Worm (Caenorhabditis elegans) whole organism, L4 larva: ENCODE data around the gene srz-56.
"Not testable (repeated sequence)": the region's sequence is repeated elsewhere in the genome, so short reads cannot be mapped to it uniquely, and the experiment has no call there.

Experiments used
- F10B5.3 ChIP-seq: sonication (generic microtip); optimal IDR thresholded peaks from 2 replicates; lab custom pipeline; 2016; ENCODE audit warnings: mild to moderate bottlenecking, missing genetic modification characterization, missing compliant biosample characterization
- F26F4.8 ChIP-seq: fragments of 200-800 bp; sonication (Bioruptor generic); conservative IDR thresholded peaks from 2 replicates; pipeline ENCODE4 v1.3.6; 2022; ENCODE audit warnings: missing genetic modification characterization, missing compliant biosample characterization
- F49E8.2 ChIP-seq: sonication (generic microtip); optimal IDR thresholded peaks from 2 replicates; lab custom pipeline; 2016; ENCODE audit warnings: missing compliant biosample characterization, mild to moderate bottlenecking, missing genetic modification characterization, borderline replicate concordance
- Y48G9A.11 ChIP-seq: fragments of 200-800 bp; sonication (Bioruptor generic); IDR thresholded peaks from 2 replicates; pipeline ENCODE4 v1.3.6; 2022; ENCODE audit warnings: missing genetic modification reagents, missing genetic modification characterization, missing compliant biosample characterization
- Y5F2A.4 ChIP-seq: fragments of 200-800 bp; sonication (Bioruptor generic); optimal IDR thresholded peaks from 2 replicates; lab custom pipeline; 2018; ENCODE audit warnings: mild to moderate bottlenecking, missing genetic modification characterization, missing compliant biosample characterization
- aha-1 ChIP-seq: fragments of 150-350 bp; peaks from one replicate; lab custom pipeline; 2014; ENCODE audit warnings: missing biosample characterization, missing genetic modification characterization
- ama-1 ChIP-seq: fragments of 150-350 bp; optimal IDR thresholded peaks from 2 replicates; lab custom pipeline; 2014; ENCODE audit warnings: inconsistent platforms, mixed read lengths
- ceh-44 ChIP-seq: fragments of 200-800 bp; sonication (Bioruptor generic); IDR thresholded peaks from 2 replicates; pipeline ENCODE4 v1.3.6; 2022; ENCODE audit warnings: missing genetic modification reagents, missing genetic modification characterization, missing compliant biosample characterization
- ceh-62 ChIP-seq: sonication (generic microtip); optimal IDR thresholded peaks from 2 replicates; lab custom pipeline; 2017; ENCODE audit warnings: missing biosample characterization, missing genetic modification characterization
- daf-16 ChIP-seq, 3 experiments: sonication (generic microtip); optimal IDR thresholded peaks; 2 replicates each; lab custom pipeline; 2016 to 2017; ENCODE audit warnings: missing genetic modification characterization in 3 of 3, missing genetic modification reagents in 3 of 3, mild to moderate bottlenecking in 2 of 3, missing compliant biosample characterization in 2 of 3, missing biosample characterization in 1 of 3, moderate library complexity in 1 of 3
- egl-43 ChIP-seq: fragments of 200-800 bp; sonication (Bioruptor generic); IDR thresholded peaks from 2 replicates; pipeline ENCODE4 v1.3.6; 2022; ENCODE audit warnings: missing genetic modification reagents, missing genetic modification characterization, missing compliant biosample characterization
- lin-13 ChIP-seq: fragments of 150-350 bp; optimal IDR thresholded peaks from 2 replicates; lab custom pipeline; 2014; ENCODE audit warnings: missing biosample characterization, missing genetic modification reagents, missing genetic modification characterization
- lin-38 ChIP-seq: fragments of 200-800 bp; sonication (Bioruptor generic); IDR thresholded peaks from 2 replicates; pipeline ENCODE4 v1.3.6; 2022; ENCODE audit warnings: missing genetic modification reagents, missing genetic modification characterization, missing compliant biosample characterization
- lir-3 ChIP-seq: sonication (generic microtip); optimal IDR thresholded peaks from 2 replicates; lab custom pipeline; 2016; ENCODE audit warnings: mild to moderate bottlenecking, missing genetic modification characterization, missing compliant biosample characterization
- madf-5 ChIP-seq, 2 experiments: fragments of 200-800 bp; sonication (Bioruptor generic); IDR thresholded peaks; 2 replicates each; pipeline ENCODE4 v1.3.6; 2022; ENCODE audit warnings: missing compliant biosample characterization in 2 of 2, missing genetic modification characterization in 2 of 2
- madf-9 ChIP-seq: fragments of 200-800 bp; sonication (Bioruptor generic); conservative IDR thresholded peaks from 2 replicates; pipeline ENCODE4 v1.3.6; 2022; ENCODE audit warnings: missing genetic modification reagents, missing genetic modification characterization, missing compliant biosample characterization
- mdl-1 ChIP-seq, 2 experiments: fragments of 150-350 bp in 1 of 2; sonication (generic microtip) in 1 of 2; optimal IDR thresholded peaks; 2 replicates each; lab custom pipeline; 2014 to 2017; ENCODE audit warnings: missing biosample characterization in 2 of 2, missing genetic modification characterization in 2 of 2
- mep-1 ChIP-seq: fragments of 150-350 bp; sonication (generic microtip); optimal IDR thresholded peaks from 3 replicates; lab custom pipeline; 2014; ENCODE audit warnings: missing biosample characterization, missing genetic modification characterization
- mes-2 ChIP-seq: sonication (generic microtip); optimal IDR thresholded peaks from 2 replicates; lab custom pipeline; 2016; ENCODE audit warnings: missing genotype, mild to moderate bottlenecking, missing genetic modification characterization, missing compliant biosample characterization; ENCODE audit not compliant: poor library complexity, severe bottlenecking
- nhr-11 ChIP-seq: fragments of 150-350 bp; optimal IDR thresholded peaks from 2 replicates; lab custom pipeline; 2014; ENCODE audit warnings: missing biosample characterization, missing genetic modification characterization
- nhr-111 ChIP-seq: fragments of 200-800 bp; sonication (Bioruptor generic); optimal IDR thresholded peaks from 2 replicates; lab custom pipeline; 2018; ENCODE audit warnings: mild to moderate bottlenecking, missing genetic modification characterization, missing compliant biosample characterization
- nhr-237 ChIP-seq: sonication (generic microtip); optimal IDR thresholded peaks from 2 replicates; lab custom pipeline; 2017; ENCODE audit warnings: missing biosample characterization, missing genetic modification characterization
- nhr-76 ChIP-seq: fragments of 150-350 bp; optimal IDR thresholded peaks from 2 replicates; lab custom pipeline; 2014; ENCODE audit warnings: missing biosample characterization, missing genetic modification characterization
- nhr-77 ChIP-seq: fragments of 150-350 bp; optimal IDR thresholded peaks from 2 replicates; lab custom pipeline; 2014; ENCODE audit warnings: missing biosample characterization, missing genetic modification characterization
- sdz-12 ChIP-seq: fragments of 200-800 bp; sonication (Bioruptor generic); optimal IDR thresholded peaks from 2 replicates; lab custom pipeline; 2018; ENCODE audit warnings: mild to moderate bottlenecking, missing genetic modification characterization, missing compliant biosample characterization
- snpc-4 ChIP-seq: fragments of 150-350 bp; optimal IDR thresholded peaks from 2 replicates; lab custom pipeline; 2014; ENCODE audit warnings: missing biosample characterization, missing genetic modification characterization
- spr-1 ChIP-seq: sonication (generic microtip); optimal IDR thresholded peaks from 2 replicates; lab custom pipeline; 2016; ENCODE audit warnings: mild to moderate bottlenecking, missing genetic modification characterization, missing compliant biosample characterization
- spr-3 ChIP-seq: fragments of 200-800 bp; sonication (Bioruptor generic); optimal IDR thresholded peaks from 2 replicates; lab custom pipeline; 2018; ENCODE audit warnings: mild to moderate bottlenecking, missing genetic modification characterization, missing compliant biosample characterization
- unc-39 ChIP-seq: sonication (generic microtip); optimal IDR thresholded peaks from 2 replicates; lab custom pipeline; 2017; ENCODE audit warnings: missing biosample characterization, missing genetic modification characterization
- zag-1 ChIP-seq: fragments of 150-350 bp; optimal IDR thresholded peaks from 2 replicates; lab custom pipeline; 2014; ENCODE audit warnings: missing biosample characterization, missing genetic modification characterization
- zfp-2 ChIP-seq: sonication (generic microtip); optimal IDR thresholded peaks from 2 replicates; lab custom pipeline; 2016; ENCODE audit warnings: mild to moderate bottlenecking, missing genetic modification characterization, missing compliant biosample characterization
- zfp-3 ChIP-seq: fragments of 200-800 bp; sonication (Bioruptor generic); conservative IDR thresholded peaks from 2 replicates; pipeline ENCODE4 v1.3.6; 2022; ENCODE audit warnings: missing genetic modification reagents, missing genetic modification characterization, missing compliant biosample characterization
- zip-11 ChIP-seq: fragments of 200-800 bp; sonication (Bioruptor generic); IDR thresholded peaks from 2 replicates; pipeline ENCODE4 v1.3.6; 2022; ENCODE audit warnings: missing genetic modification characterization, missing compliant biosample characterization
- zip-2 ChIP-seq: fragments of 150-350 bp; optimal IDR thresholded peaks from 2 replicates; lab custom pipeline; 2014; ENCODE audit warnings: missing biosample characterization, missing genetic modification characterization

The srz-56 gene

ce11 chrIII:2258863-2259262, 18.3 kb downstream of the srz-56 start, which contains the start of gene fbxa-43:
TSS of gene fbxa-43 (minus strand) at chrIII:2258963.
- no peak for TF ChIP-seq spr-1 (tag; lab: Kevin White, UChicago)
- no peak for TF ChIP-seq madf-5 (GFP tag; IDR thresholded peaks at IDR 0.05; lab: Robert Waterston, UW)
- TF ChIP-seq F26F4.8 (GFP tag; lab: Robert Waterston, UW): no peak
- TF ChIP-seq ceh-44 (GFP tag; lab: Robert Waterston, UW): no peak
- TF ChIP-seq nhr-111 (GFP tag; lab: Kevin White, UChicago): no peak
- TF ChIP-seq Y48G9A.11 (GFP tag; lab: Robert Waterston, UW): no peak
- TF ChIP-seq zfp-2 (tag; lab: Kevin White, UChicago): no peak
- TF ChIP-seq F10B5.3: no peak
- TF ChIP-seq sdz-12: no peak
- TF ChIP-seq aha-1 (tag; lab: Kevin White, UChicago): no peak
- TF ChIP-seq, all 104 proteins: peak for 0

ce11 chrIII:2259329-2259728, 18.8 kb downstream of the srz-56 start:
- TF ChIP-seq lir-3 (tag; lab: Kevin White, UChicago) (no peak), nhr-237 (tag; lab: Kevin White, UChicago) (no peak), zag-1 (tag; lab: Kevin White, UChicago) (no peak), zfp-3 (GFP tag; lab: Robert Waterston, UW) (no peak), spr-3 (GFP tag; lab: Kevin White, UChicago) (no peak), unc-39 (tag; lab: Kevin White, UChicago) (no peak), zip-2 (tag; lab: Kevin White, UChicago) (no peak), egl-43 (GFP tag; lab: Robert Waterston, UW) (no peak), F49E8.2 (tag; lab: Kevin White, UChicago) (no peak), mep-1 (tag; lab: Kevin White, UChicago) (no peak), mdl-1 (tag; optimal IDR thresholded peaks at IDR 0.05; lab: Kevin White, UChicago) (no peak), ama-1 (lab: Kevin White, UChicago) (no peak), F26F4.8 (GFP tag; lab: Robert Waterston, UW) (no peak), lin-38 (GFP tag; lab: Robert Waterston, UW) (no peak)

- not testable (repeated sequence) for TF ChIP-seq snpc-4 (tag; lab: Kevin White, UChicago); nhr-76 (tag; lab: Kevin White, UChicago); lin-38 (GFP tag; lab: Robert Waterston, UW)
Measured at ce11 chrIII:2261353-2261752, 20.8 kb downstream of the srz-56 start, which contains the start of gene fbxa-42. TSS of gene fbxa-42 (minus strand) at chrIII:2261453.

ce11 chrIII:2262942-2263341, 22.4 kb downstream of the srz-56 start, which contains the start of gene Y54F10BM.6:
TSS of gene Y54F10BM.6 (plus strand) at chrIII:2263242.
- TF ChIP-seq F10B5.3: no peak
- TF ChIP-seq egl-43 (GFP tag; lab: Robert Waterston, UW): no peak
- no peak for TF ChIP-seq mes-2 (tag; lab: Kevin White, UChicago)
- TF ChIP-seq nhr-77 (tag; lab: Kevin White, UChicago): no peak
- no peak for TF ChIP-seq lin-13 (GFP tag; lab: Kevin White, UChicago)
- no peak for TF ChIP-seq ceh-62
- no peak for TF ChIP-seq F49E8.2 (tag; lab: Kevin White, UChicago)
- TF ChIP-seq Y5F2A.4 (GFP tag; lab: Kevin White, UChicago): no peak
- TF ChIP-seq daf-16 (GFP tag; optimal IDR thresholded peaks at IDR 0.05; lab: Kevin White, UChicago): no peak
- TF ChIP-seq daf-16 (tag; optimal IDR thresholded peaks at IDR 0.05; lab: Kevin White, UChicago): no peak
- no peak for TF ChIP-seq zip-11
- no peak for TF ChIP-seq madf-9 (GFP tag; lab: Robert Waterston, UW)
- no peak for TF ChIP-seq Y48G9A.11 (GFP tag; lab: Robert Waterston, UW)
- TF ChIP-seq nhr-11 (tag; lab: Kevin White, UChicago): no peak
